Worm (Caenorhabditis elegans) whole organism, mixed stage, embryonic: ENCODE results near the gene F53F4.16.

Experiments
- ceh-39 ChIP-seq: fragments of 150-350 bp; optimal IDR thresholded peaks from 2 replicates; lab custom pipeline; 2014; ENCODE audit warnings: missing biosample characterization, missing genetic modification characterization
- elt-1 ChIP-seq: sonication (generic microtip); optimal IDR thresholded peaks from 2 replicates; lab custom pipeline; 2017; ENCODE audit warnings: missing genetic modification characterization, mild to moderate bottlenecking, missing compliant biosample characterization, antibody characterized with exemption, moderate library complexity, borderline replicate concordance; ENCODE audit not compliant: insufficient read depth
- elt-3 ChIP-seq: fragments of 150-350 bp; optimal IDR thresholded peaks from 2 replicates; lab custom pipeline; 2014; ENCODE audit warnings: missing biosample characterization, missing genetic modification characterization
- nhr-237 ChIP-seq: fragments of 150-350 bp; optimal IDR thresholded peaks from 2 replicates; lab custom pipeline; 2014; ENCODE audit warnings: missing biosample characterization, missing genetic modification characterization
- pha-4 ChIP-seq: fragments of 150-350 bp; optimal IDR thresholded peaks from 2 replicates; lab custom pipeline; 2018; ENCODE audit warnings: missing biosample characterization, missing genetic modification reagents, missing genetic modification characterization
- snpc-4 ChIP-seq: fragments of 150-350 bp; optimal IDR thresholded peaks from 2 replicates; lab custom pipeline; 2014; ENCODE audit warnings: missing biosample characterization, missing genetic modification characterization
- sptf-1 ChIP-seq: sonication (generic microtip); optimal IDR thresholded peaks from 2 replicates; lab custom pipeline; 2017; ENCODE audit warnings: mild to moderate bottlenecking, missing genetic modification characterization, moderate library complexity, missing compliant biosample characterization
- unc-62 ChIP-seq: fragments of 150-350 bp; optimal IDR thresholded peaks from 2 replicates; lab custom pipeline; 2014; ENCODE audit warnings: missing biosample characterization, missing genetic modification reagents, missing genetic modification characterization

ce11 chrV:13600882-13601281, 20.7 kb downstream of the F53F4.16 start, which contains the start of gene rdy-2:
- TF ChIP-seq elt-1, result no peak
- no peak for TF ChIP-seq snpc-4 (tag; lab: Kevin White, UChicago)
- no peak for TF ChIP-seq pha-4
- TF ChIP-seq sptf-1 (tag; lab: Kevin White, UChicago), result no peak
- TF ChIP-seq unc-62 (GFP tag; lab: Kevin White, UChicago), result no peak
- no peak for TF ChIP-seq ceh-39 (tag; lab: Kevin White, UChicago)
- no peak for TF ChIP-seq nhr-237 (tag; lab: Kevin White, UChicago)
- no peak for TF ChIP-seq elt-3 (tag; lab: Kevin White, UChicago)
